Worm (Caenorhabditis elegans) whole organism, L3 larva: ENCODE results near the gene C27H5.12.

Experiments used
- R02D3.7 ChIP-seq: fragments of 150-350 bp; optimal IDR thresholded peaks from 2 replicates; lab custom pipeline; 2014; ENCODE audit warnings: missing biosample characterization, missing genetic modification characterization
- ama-1 ChIP-seq: fragments of 150-350 bp; optimal IDR thresholded peaks from 2 replicates; lab custom pipeline; 2018
- fkh-10 ChIP-seq: sonication (generic microtip); optimal IDR thresholded peaks from 2 replicates; lab custom pipeline; 2017; ENCODE audit warnings: missing biosample characterization, missing genetic modification reagents, missing genetic modification characterization
- lin-39 ChIP-seq: fragments of 150-350 bp; optimal IDR thresholded peaks from 2 replicates; lab custom pipeline; 2018; ENCODE audit warnings: missing biosample characterization, missing genetic modification reagents, missing genetic modification characterization
- nhr-23 ChIP-seq: fragments of 150-350 bp; optimal IDR thresholded peaks from 2 replicates; lab custom pipeline; 2014; ENCODE audit warnings: missing biosample characterization, missing genetic modification reagents, missing genetic modification characterization
- nhr-237 ChIP-seq: fragments of 150-350 bp; optimal IDR thresholded peaks from 2 replicates; lab custom pipeline; 2014; ENCODE audit warnings: missing biosample characterization, missing genetic modification characterization
- nhr-25 ChIP-seq: sonication (generic microtip); optimal IDR thresholded peaks from 2 replicates; lab custom pipeline; 2017; ENCODE audit warnings: missing biosample characterization, missing genetic modification characterization
- nhr-43 ChIP-seq: sonication (generic microtip); optimal IDR thresholded peaks from 2 replicates; lab custom pipeline; 2016; ENCODE audit warnings: mild to moderate bottlenecking, missing genetic modification characterization, missing compliant biosample characterization; ENCODE audit not compliant: poor library complexity, severe bottlenecking
- pha-4 ChIP-seq: fragments of 150-350 bp; optimal IDR thresholded peaks from 2 replicates; lab custom pipeline; 2014; ENCODE audit warnings: missing biosample characterization, missing genetic modification reagents, missing genetic modification characterization
- snpc-4 ChIP-seq: fragments of 150-350 bp; optimal IDR thresholded peaks from 2 replicates; lab custom pipeline; 2014; ENCODE audit warnings: missing biosample characterization, missing genetic modification characterization
- tbx-2 ChIP-seq: sonication (generic microtip); optimal IDR thresholded peaks from 2 replicates; lab custom pipeline; 2016; ENCODE audit warnings: mild to moderate bottlenecking, missing genetic modification characterization, missing compliant biosample characterization
- unc-39 ChIP-seq: sonication (generic microtip); optimal IDR thresholded peaks from 4 replicates; lab custom pipeline; 2017; ENCODE audit warnings: missing biosample characterization, missing genetic modification characterization
- zag-1 ChIP-seq: fragments of 150-350 bp; optimal IDR thresholded peaks from 2 replicates; lab custom pipeline; 2014; ENCODE audit warnings: missing biosample characterization, missing genetic modification characterization
- ztf-11 ChIP-seq: fragments of 150-350 bp; optimal IDR thresholded peaks from 2 replicates; lab custom pipeline; 2014; ENCODE audit warnings: missing biosample characterization, missing genetic modification characterization

DNA sequence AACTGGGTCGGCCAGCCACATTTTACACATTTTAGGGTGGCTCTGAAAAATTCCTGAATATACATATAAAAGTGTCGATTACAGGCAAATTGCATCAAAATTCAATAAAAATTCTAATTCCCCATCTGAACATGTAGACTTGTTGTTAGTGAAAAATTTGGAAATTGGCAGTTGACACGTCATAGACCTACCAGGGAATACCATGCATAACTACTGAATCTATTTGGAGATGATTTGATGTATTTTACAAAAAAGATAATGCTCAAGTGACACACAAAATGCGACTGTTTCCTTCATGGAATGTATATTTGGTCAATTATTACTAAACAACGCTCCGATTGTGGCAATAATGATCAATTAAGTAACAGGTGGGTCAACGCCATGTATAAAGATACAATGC lies 35.0 kb downstream of the C27H5.12 start, which contains the start of gene F10E7.1:
- no peak for TF ChIP-seq fkh-10
- no peak for TF ChIP-seq nhr-43 (tag; lab: Kevin White, UChicago)
- no peak for TF ChIP-seq ztf-11 (tag; lab: Kevin White, UChicago)
- no peak for TF ChIP-seq nhr-237 (tag; lab: Kevin White, UChicago)
- no peak for TF ChIP-seq tbx-2 (tag; lab: Kevin White, UChicago)
- TF ChIP-seq nhr-23 (tag; lab: Kevin White, UChicago), result no peak
- no peak for TF ChIP-seq pha-4
- TF ChIP-seq R02D3.7, result no peak
- no peak for TF ChIP-seq ama-1 (lab: Kevin White, UChicago)
- TF ChIP-seq zag-1 (tag; lab: Kevin White, UChicago), result no peak
- TF ChIP-seq unc-39 (tag; lab: Kevin White, UChicago), result no peak
- TF ChIP-seq nhr-25, result no peak
- no peak for TF ChIP-seq snpc-4 (tag; lab: Kevin White, UChicago)
- TF ChIP-seq lin-39 (tag; lab: Kevin White, UChicago), result no peak
